Worm (Caenorhabditis elegans): ENCODE data around the gene nhr-78.

ce11 chrIV:4247770-4248169 lies 29.9 kb downstream of the nhr-78 start, which contains the start of gene ama-1:
- TF ChIP-seq fkh-10 (GFP tag; optimal IDR thresholded peaks at IDR 0.05) (no peak), unc-62 (GFP tag; optimal IDR thresholded peaks at IDR 0.05) (no peak), zag-1 (tag; optimal IDR thresholded peaks at IDR 0.05) (no peak), mdl-1 (tag; optimal IDR thresholded peaks at IDR 0.05) (no peak), nhr-12 (tag; optimal IDR thresholded peaks at IDR 0.05) (no peak), ama-1 (optimal IDR thresholded peaks at IDR 0.05) (no peak), snpc-4 (tag; optimal IDR thresholded peaks at IDR 0.05) (no peak), nhr-76 (tag; optimal IDR thresholded peaks at IDR 0.05) (no peak), daf-12 (tag; optimal IDR thresholded peaks at IDR 0.05) (no peak), nhr-11 (tag; optimal IDR thresholded peaks at IDR 0.05) (no peak), pqm-1 (tag; optimal IDR thresholded peaks at IDR 0.05) (no peak)
